Worm (Caenorhabditis elegans): ENCODE results near the gene Y24D9A.7.

The Y24D9A.7 gene

ce11 chrIV:4405126-4405525, at the start of gene Y24D9A.7:
TSS of gene Y24D9A.7 (minus strand) at chrIV:4405171.
- TF ChIP-seq unc-62 (GFP tag; optimal IDR thresholded peaks at IDR 0.05): no peak

DNA sequence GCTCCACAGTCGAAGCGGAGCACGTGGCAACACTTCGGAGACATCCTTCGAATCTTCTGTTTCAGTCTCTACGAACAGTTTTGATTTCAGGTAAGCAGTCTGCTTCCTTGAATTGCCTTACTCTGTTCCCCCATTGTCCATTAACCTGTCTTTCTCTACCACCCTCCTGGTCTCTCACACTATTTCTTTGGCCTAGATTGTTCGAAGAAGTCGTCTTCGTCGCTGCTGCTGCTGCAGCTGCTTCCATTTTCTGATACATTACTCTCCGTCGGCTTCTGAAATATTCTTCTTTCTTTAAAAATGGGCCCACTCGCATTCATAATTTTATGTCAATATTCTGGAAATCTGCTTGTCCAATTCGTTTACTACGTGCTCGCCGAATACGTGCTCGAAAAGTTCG, 46.6 kb upstream of the Y24D9A.7 start, which contains the start of gene R08C7.1:
R08C7.1 (plus strand) TSS at position 301 of the 400 bp plus-strand sequence.
- no peak for TF ChIP-seq unc-62 (GFP tag; optimal IDR thresholded peaks at IDR 0.05)

DNA sequence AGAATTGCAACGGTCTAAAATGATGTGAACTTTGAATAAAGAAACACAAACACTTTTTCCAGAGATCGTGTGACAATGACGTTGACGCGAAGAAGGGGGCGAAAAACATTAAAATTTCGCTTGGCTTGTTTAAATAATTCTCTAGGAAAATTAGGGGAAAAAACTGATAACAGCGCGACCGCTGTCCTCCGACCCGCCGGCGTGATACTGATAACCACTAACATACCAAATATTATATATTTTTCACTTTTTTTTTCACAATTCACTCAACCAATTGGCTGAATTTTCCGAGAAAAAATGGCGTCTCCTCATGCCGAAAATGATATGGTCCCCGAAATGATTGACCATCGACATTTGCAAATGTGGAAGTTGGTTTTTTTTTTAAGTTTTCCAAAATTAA, 44.9 kb upstream of the Y24D9A.7 start:
- no peak for TF ChIP-seq unc-62 (GFP tag; optimal IDR thresholded peaks at IDR 0.05)

DNA sequence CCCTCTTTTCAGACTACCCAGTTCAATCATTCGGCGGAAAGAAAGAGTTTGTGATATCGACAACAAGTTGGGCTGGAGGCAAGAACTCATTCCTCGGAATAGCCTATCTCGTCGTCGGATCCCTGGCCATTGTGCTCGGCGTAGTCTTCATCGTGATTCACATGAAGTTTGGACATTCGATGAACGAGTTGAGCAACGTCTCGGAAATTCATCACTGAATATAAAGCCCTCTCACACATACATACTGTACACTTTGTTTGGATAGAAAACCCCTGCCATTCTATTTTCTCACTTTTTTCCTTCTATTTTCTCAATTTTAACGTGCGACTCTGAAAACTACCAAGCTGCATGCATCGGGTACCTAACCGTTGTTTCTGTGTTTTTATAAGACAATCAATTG, 44.5 kb upstream of the Y24D9A.7 start, which contains the start of gene R08C7.12:
R08C7.12 (plus strand) TSS at position 301 of the 400 bp plus-strand sequence.
- TF ChIP-seq unc-62 (GFP tag; optimal IDR thresholded peaks at IDR 0.05): no peak

DNA sequence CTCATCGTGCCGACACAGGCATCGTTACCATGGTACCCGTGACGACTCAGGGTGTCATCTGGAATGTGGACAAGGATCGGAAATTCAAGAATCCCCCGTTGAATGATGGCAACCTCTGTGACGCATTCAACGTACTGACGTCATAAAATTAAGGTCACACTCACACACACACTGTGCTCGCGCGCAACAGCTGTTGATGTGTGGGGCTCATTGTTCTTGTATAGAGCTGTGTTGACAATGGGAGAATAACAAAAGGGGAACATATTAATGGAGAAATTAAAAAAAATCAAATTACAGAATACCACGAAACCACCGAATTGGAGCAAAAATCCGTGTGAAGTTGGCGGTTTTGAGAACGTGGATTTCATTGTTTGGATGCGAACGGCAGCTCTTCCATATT, 43.4 kb upstream of the Y24D9A.7 start:
- TF ChIP-seq unc-62 (GFP tag; optimal IDR thresholded peaks at IDR 0.05): no peak

DNA sequence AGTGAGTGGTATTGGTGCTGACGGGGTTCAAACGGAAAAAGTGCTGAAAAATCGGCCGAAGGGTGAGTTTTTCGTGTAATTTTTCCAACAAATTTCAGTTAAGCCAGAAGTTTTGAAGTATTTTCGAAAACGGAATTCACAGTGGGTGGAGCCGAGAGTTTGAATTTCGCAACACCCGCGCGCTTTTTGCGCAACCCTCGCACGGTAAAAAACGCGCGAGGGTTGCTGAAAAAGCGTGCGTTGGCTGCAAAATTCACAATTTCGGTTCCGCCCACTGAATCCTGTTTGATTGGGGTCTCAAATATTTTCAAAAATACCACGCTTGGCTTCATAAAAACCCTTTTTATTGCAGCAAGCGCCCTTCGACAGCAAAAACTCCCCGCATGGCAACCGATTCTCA, 42.4 kb upstream of the Y24D9A.7 start:
- TF ChIP-seq unc-62 (GFP tag; optimal IDR thresholded peaks at IDR 0.05): no peak

- no peak for TF ChIP-seq unc-62 (GFP tag; optimal IDR thresholded peaks at IDR 0.05)
These were observed 42.2 kb upstream of the Y24D9A.7 start, which contains the start of gene chat-1 for ce11 chrIV:4447284-4447366. TSS of gene chat-1 (plus strand) at chrIV:4447331.

DNA sequence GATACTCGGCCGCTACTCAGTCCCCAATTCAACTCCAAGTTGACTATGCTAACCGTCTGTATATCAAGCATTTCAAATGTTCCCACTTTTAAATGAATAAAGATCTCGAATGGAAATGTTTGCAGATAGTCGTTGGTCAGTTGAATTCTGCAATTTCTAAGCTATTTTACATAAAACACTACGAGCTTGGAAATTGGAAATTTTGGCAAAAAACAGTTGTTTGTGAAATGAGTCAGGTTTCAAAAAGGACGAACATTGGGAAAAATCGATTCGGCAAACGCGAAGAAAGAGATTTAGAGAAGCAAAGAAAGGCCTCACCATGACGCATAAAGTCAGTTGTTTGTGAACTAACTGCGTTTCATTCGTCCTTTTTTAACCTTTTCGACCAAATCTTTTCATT, 41.9 kb upstream of the Y24D9A.7 start:
- no peak for TF ChIP-seq unc-62 (GFP tag; optimal IDR thresholded peaks at IDR 0.05)

- no peak for TF ChIP-seq unc-62 (GFP tag; optimal IDR thresholded peaks at IDR 0.05)
These were observed 40.8 kb upstream of the Y24D9A.7 start, which contains the start of the genes wapl-1 and htz-1 for ce11 chrIV:4445711-4446290. TSS of gene wapl-1 (minus strand) at chrIV:4445740. TSS of gene htz-1 (plus strand) at chrIV:4446216.

DNA sequence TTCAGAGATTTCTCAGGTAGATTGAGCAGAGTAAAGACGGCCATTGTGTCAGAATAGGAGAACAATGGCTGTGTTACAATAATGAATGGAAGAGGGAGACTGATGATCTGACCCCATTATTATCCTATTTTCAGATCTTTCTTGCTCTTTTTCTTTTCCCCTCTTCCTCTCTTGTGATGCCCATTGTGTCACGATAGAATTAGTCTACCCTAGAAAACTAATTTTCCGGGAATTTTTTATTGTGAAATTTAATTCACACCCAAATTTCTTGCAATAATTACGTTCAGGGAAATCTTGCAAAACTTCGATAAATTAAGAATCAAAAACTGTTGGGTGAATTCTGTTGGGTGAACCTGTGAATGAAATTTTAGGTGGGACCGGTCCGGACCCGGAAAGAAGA, 36.1 kb upstream of the Y24D9A.7 start, which contains the start of gene fbxb-75:
fbxb-75 (minus strand) TSS at position 101 of the 400 bp plus-strand sequence.
- no peak for TF ChIP-seq unc-62 (GFP tag; optimal IDR thresholded peaks at IDR 0.05)

DNA sequence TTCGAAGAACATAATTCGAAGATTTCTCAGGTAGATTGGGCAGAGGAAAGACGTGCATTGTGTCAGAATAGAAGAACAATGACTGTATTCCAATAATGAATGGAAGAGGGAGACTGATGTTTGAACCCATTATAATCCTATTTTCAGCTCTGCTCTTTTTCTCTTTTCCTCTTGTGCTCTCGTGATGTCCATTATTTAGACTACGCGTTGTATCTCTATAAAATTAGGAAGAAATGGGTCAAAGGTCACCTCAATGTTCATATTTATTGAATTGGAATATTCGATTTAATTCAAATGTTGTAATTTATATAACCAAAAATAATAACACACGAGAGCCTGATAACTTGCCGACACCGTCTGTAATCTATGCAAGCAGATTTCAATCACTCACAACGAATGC, 34.2 kb upstream of the Y24D9A.7 start, which contains the start of gene fbxb-74:
fbxb-74 (minus strand) TSS at position 101 of the 400 bp plus-strand sequence.
- TF ChIP-seq unc-62 (GFP tag; optimal IDR thresholded peaks at IDR 0.05): no peak

ce11 chrIV:4437825-4438224, 32.9 kb upstream of the Y24D9A.7 start:
- no peak for TF ChIP-seq unc-62 (GFP tag; optimal IDR thresholded peaks at IDR 0.05)

ce11 chrIV:4434441-4435084, 29.6 kb upstream of the Y24D9A.7 start, which contains the start of the genes R08C7.8 and R08C7.4:
TSS of gene R08C7.8 (minus strand) at chrIV:4434541.
TSS of gene R08C7.4 (plus strand) at chrIV:4435034.
- no peak for TF ChIP-seq unc-62 (GFP tag; optimal IDR thresholded peaks at IDR 0.05)

ce11 chrIV:4429901-4430300, 24.9 kb upstream of the Y24D9A.7 start, which contains the start of the genes str-185 and R08C7.5:
TSS of gene str-185 (minus strand) at chrIV:4430001.
TSS of gene R08C7.5 (plus strand) at chrIV:4430229.
- TF ChIP-seq unc-62 (GFP tag; optimal IDR thresholded peaks at IDR 0.05): no peak

DNA sequence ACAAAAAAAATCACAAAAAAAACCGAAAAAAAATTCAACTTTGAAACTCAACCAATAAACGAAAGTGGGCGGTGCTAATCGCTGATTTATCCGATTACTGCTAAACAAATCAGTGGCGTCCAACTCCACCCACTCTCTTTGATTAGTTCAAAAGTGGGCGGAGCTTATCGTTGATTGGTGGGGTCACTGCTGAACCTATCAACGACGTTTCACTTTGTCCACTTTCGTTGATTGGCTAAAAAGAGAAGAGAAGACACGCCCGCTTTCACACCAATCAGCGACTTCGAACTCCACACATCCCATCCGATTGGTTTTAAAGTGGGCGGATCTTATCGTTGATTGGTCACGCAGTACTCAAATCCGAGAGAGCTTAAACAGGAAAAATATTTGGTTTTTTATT, 18.9 kb upstream of the Y24D9A.7 start:
- TF ChIP-seq unc-62 (GFP tag; optimal IDR thresholded peaks at IDR 0.05): no peak

ce11 chrIV:4423026-4423425, 18.1 kb upstream of the Y24D9A.7 start:
- TF ChIP-seq unc-62 (GFP tag; optimal IDR thresholded peaks at IDR 0.05): no peak

- no peak for TF ChIP-seq unc-62 (GFP tag; optimal IDR thresholded peaks at IDR 0.05)
These were observed 17.1 kb upstream of the Y24D9A.7 start, which contains the start of gene clec-175 for ce11 chrIV:4422029-4422428. TSS of gene clec-175 (plus strand) at chrIV:4422329.
